Fruit fly (Drosophila melanogaster) whole organism, embryonic: Measurements from ENCODE around the gene Spn27A.

ENCODE experiments used
- BEAF-32 ChIP-seq: fragments of 200-800 bp; sonication (Bioruptor generic); optimal IDR thresholded peaks from 3 replicates; lab custom pipeline; 2017; ENCODE audit warnings: missing biosample characterization, missing genetic modification characterization, mild to moderate bottlenecking, moderate library complexity, missing genetic modification reagents
- CG1233 ChIP-seq: fragments of 200-800 bp; sonication (Bioruptor generic); optimal IDR thresholded peaks from 4 replicates; lab custom pipeline; 2018; ENCODE audit warnings: missing biosample characterization, mild to moderate bottlenecking, missing genetic modification characterization
- CG12769 ChIP-seq: fragments of 200-800 bp; sonication (Bioruptor generic); optimal IDR thresholded peaks from 2 replicates; lab custom pipeline; 2019; ENCODE audit warnings: missing biosample characterization, mild to moderate bottlenecking, missing genetic modification characterization, moderate library complexity
- CG13287 ChIP-seq: fragments of 200-800 bp; sonication (Bioruptor generic); IDR thresholded peaks from 2 replicates; pipeline ENCODE4 v1.3.6; 2022; ENCODE audit warnings: missing biosample characterization, missing genetic modification characterization; ENCODE audit not compliant: partially characterized antibody
- CG17829 ChIP-seq: fragments of 200-800 bp; optimal IDR thresholded peaks from 2 replicates; lab custom pipeline; 2019; ENCODE audit warnings: missing biosample characterization, mild to moderate bottlenecking, missing genetic modification characterization, moderate library complexity
- CG18011 ChIP-seq: fragments of 200-800 bp; sonication (Bioruptor generic); optimal IDR thresholded peaks from 2 replicates; lab custom pipeline; 2017; ENCODE audit warnings: missing biosample characterization, missing genetic modification characterization, mild to moderate bottlenecking, moderate library complexity, missing genotype
- CG18764 ChIP-seq: fragments of 200-800 bp; sonication (Bioruptor generic); optimal IDR thresholded peaks from 3 replicates; lab custom pipeline; 2016; ENCODE audit warnings: missing biosample characterization, missing genetic modification characterization
- CG3838 ChIP-seq: fragments of 200-800 bp; sonication (Bioruptor generic); optimal IDR thresholded peaks from 3 replicates; lab custom pipeline; 2016; ENCODE audit warnings: missing biosample characterization, missing genetic modification characterization
- CG4707 ChIP-seq: fragments of 200-800 bp; sonication (Bioruptor generic); optimal IDR thresholded peaks from 2 replicates; lab custom pipeline; 2018; ENCODE audit warnings: missing biosample characterization, mild to moderate bottlenecking, missing genetic modification characterization, moderate library complexity
- CG5953 ChIP-seq: fragments of 200-800 bp; sonication (Bioruptor generic); IDR thresholded peaks from 2 replicates; pipeline ENCODE4 v1.3.6; 2022; ENCODE audit warnings: missing biosample characterization, missing genetic modification characterization
- CG6175 ChIP-seq: fragments of 200-800 bp; sonication (Bioruptor generic); IDR thresholded peaks from 3 replicates; pipeline ENCODE4 v1.3.6; 2022; ENCODE audit warnings: missing biosample characterization, missing genetic modification characterization
- CG7745 ChIP-seq: fragments of 200-800 bp; sonication (Bioruptor generic); optimal IDR thresholded peaks from 2 replicates; lab custom pipeline; 2018; ENCODE audit warnings: missing biosample characterization, mild to moderate bottlenecking, missing genetic modification characterization, moderate library complexity
- CG8089 ChIP-seq: fragments of 200-800 bp; sonication (Bioruptor generic); optimal IDR thresholded peaks from 3 replicates; lab custom pipeline; 2016; ENCODE audit warnings: missing biosample characterization, missing genetic modification characterization
- CG8765 ChIP-seq: fragments of 200-800 bp; sonication (Bioruptor generic); IDR thresholded peaks from 2 replicates; pipeline ENCODE4 v1.3.6; 2022; ENCODE audit warnings: missing biosample characterization, missing genetic modification characterization
- CG9876 ChIP-seq: fragments of 200-800 bp; sonication (Bioruptor generic); optimal IDR thresholded peaks from 2 replicates; lab custom pipeline; 2016; ENCODE audit warnings: missing biosample characterization, missing genetic modification characterization
- Doc3 ChIP-seq: fragments of 200-800 bp; sonication (Bioruptor generic); IDR thresholded peaks from 3 replicates; pipeline ENCODE4 v1.3.6; 2022; ENCODE audit warnings: missing biosample characterization, missing genetic modification characterization; ENCODE audit not compliant: partially characterized antibody
- Eip74EF ChIP-seq, 2 experiments: fragments of 200-800 bp in 1 of 2; fragments of >200 bp in 1 of 2; sonication (Bioruptor generic) in 1 of 2; optimal IDR thresholded peaks; 2 replicates each; lab custom pipeline; 2017 to 2019; ENCODE audit warnings: missing biosample characterization in 2 of 2, missing genetic modification characterization in 2 of 2, mild to moderate bottlenecking in 1 of 2, moderate library complexity in 1 of 2
- Fer2 ChIP-seq: fragments of 200-800 bp; sonication (Bioruptor generic); optimal IDR thresholded peaks from 2 replicates; lab custom pipeline; 2018; ENCODE audit warnings: missing biosample characterization, mild to moderate bottlenecking, missing genetic modification characterization, moderate library complexity
- Fer3 ChIP-seq: fragments of 200-800 bp; sonication (Bioruptor generic); optimal IDR thresholded peaks from 2 replicates; lab custom pipeline; 2018; ENCODE audit warnings: missing biosample characterization, mild to moderate bottlenecking, missing genetic modification characterization, moderate library complexity
- Hey ChIP-seq: fragments of 200-800 bp; sonication (Bioruptor generic); optimal IDR thresholded peaks from 3 replicates; lab custom pipeline; 2018; ENCODE audit warnings: missing biosample characterization, mild to moderate bottlenecking, missing genetic modification characterization
- Hr39 ChIP-seq: fragments of >200 bp; optimal IDR thresholded peaks from 2 replicates; lab custom pipeline; 2017
- Lhr ChIP-seq: fragments of 200-800 bp; sonication (Bioruptor generic); optimal IDR thresholded peaks from 3 replicates; lab custom pipeline; 2017; ENCODE audit warnings: mild to moderate bottlenecking, missing biosample characterization, missing genetic modification reagents, missing genetic modification characterization
- Med ChIP-seq: fragments of 200-800 bp; sonication (Bioruptor generic); peaks from one replicate; lab custom pipeline; 2016; ENCODE audit warnings: missing biosample characterization, missing genetic modification characterization, mild to moderate bottlenecking, inconsistent platforms, moderate library complexity
- Nf-YB ChIP-seq: fragments of 200-800 bp; sonication (Bioruptor generic); optimal IDR thresholded peaks from 3 replicates; lab custom pipeline; 2019; ENCODE audit warnings: missing biosample characterization, mild to moderate bottlenecking, missing genetic modification characterization, moderate library complexity
- Optix ChIP-seq: fragments of 200-800 bp; sonication (Bioruptor generic); IDR thresholded peaks from 3 replicates; pipeline ENCODE4 v1.3.6; 2022; ENCODE audit warnings: missing biosample characterization, missing genetic modification characterization
- Ravus ChIP-seq: fragments of 200-800 bp; sonication (Bioruptor generic); IDR thresholded peaks from 2 replicates; pipeline ENCODE4 v1.3.6; 2022; ENCODE audit warnings: missing biosample characterization, missing genetic modification characterization
- Sin3A ChIP-seq: fragments of >200 bp; optimal IDR thresholded peaks from 2 replicates; lab custom pipeline; 2018
- Sox102F ChIP-seq: fragments of 200-800 bp; sonication (Bioruptor generic); optimal IDR thresholded peaks from 2 replicates; lab custom pipeline; 2018; ENCODE audit warnings: missing biosample characterization, mild to moderate bottlenecking, missing genetic modification characterization, moderate library complexity
- bcd ChIP-seq: fragments of 200-800 bp; sonication (Bioruptor generic); optimal IDR thresholded peaks from 2 replicates; lab custom pipeline; 2017; ENCODE audit warnings: missing biosample characterization, mild to moderate bottlenecking, missing genetic modification characterization
- caup ChIP-seq: fragments of 200-800 bp; sonication (Bioruptor generic); optimal IDR thresholded peaks from 3 replicates; lab custom pipeline; 2017; ENCODE audit warnings: missing biosample characterization, mild to moderate bottlenecking, missing genetic modification characterization, moderate library complexity; ENCODE audit not compliant: severe bottlenecking
- corto ChIP-seq: fragments of 200-800 bp; sonication (Bioruptor generic); optimal IDR thresholded peaks from 2 replicates; lab custom pipeline; 2016; ENCODE audit warnings: missing biosample characterization, mild to moderate bottlenecking, missing genetic modification characterization, moderate library complexity
- dpn ChIP-seq, 2 experiments: fragments of 200-800 bp; sonication (Bioruptor generic); optimal IDR thresholded peaks; 3 replicates each; lab custom pipeline; 2016; ENCODE audit warnings: missing biosample characterization in 2 of 2, missing genetic modification characterization in 2 of 2
- dysf ChIP-seq: fragments of 200-800 bp; sonication (Bioruptor generic); IDR thresholded peaks from 3 replicates; pipeline ENCODE4 v1.3.6; 2022; ENCODE audit warnings: missing biosample characterization, missing genetic modification characterization
- emc ChIP-seq: fragments of 200-800 bp; sonication (Bioruptor generic); optimal IDR thresholded peaks from 2 replicates; lab custom pipeline; 2016; ENCODE audit warnings: missing biosample characterization, missing genetic modification characterization
- eve ChIP-seq, 2 experiments: fragments of >200 bp; optimal IDR thresholded peaks; 2 replicates each; lab custom pipeline; 2017; ENCODE audit warnings: missing biosample characterization in 2 of 2, missing genetic modification characterization in 2 of 2
- fu2 ChIP-seq: fragments of 200-800 bp; sonication (Bioruptor generic); optimal IDR thresholded peaks from 2 replicates; lab custom pipeline; 2016; ENCODE audit warnings: missing biosample characterization, missing genetic modification characterization
- gcm ChIP-seq: fragments of 200-800 bp; sonication (Bioruptor generic); optimal IDR thresholded peaks from 2 replicates; lab custom pipeline; 2019; ENCODE audit warnings: missing biosample characterization, mild to moderate bottlenecking, missing genetic modification characterization, moderate library complexity
- grn ChIP-seq: fragments of 200-800 bp; sonication (Bioruptor generic); optimal IDR thresholded peaks from 3 replicates; lab custom pipeline; 2017; ENCODE audit warnings: missing biosample characterization, missing genetic modification characterization
- lbe ChIP-seq: fragments of 200-800 bp; sonication (Bioruptor generic); optimal IDR thresholded peaks from 2 replicates; lab custom pipeline; 2016; ENCODE audit warnings: missing biosample characterization, mild to moderate bottlenecking, missing genetic modification characterization
- lov ChIP-seq, 2 experiments: fragments of 200-800 bp in 1 of 2; fragments of >200 bp in 1 of 2; sonication (Bioruptor generic) in 1 of 2; IDR thresholded peaks in 1 of 2; optimal IDR thresholded peaks in 1 of 2; 2 replicates in 1 of 2; 3 replicates in 1 of 2; pipeline versions ENCODE4 v1.3.6 to Lab custom; 2017 to 2022; ENCODE audit warnings: missing biosample characterization in 1 of 2, missing genetic modification characterization in 1 of 2
- nom ChIP-seq: fragments of 200-800 bp; sonication (Bioruptor generic); optimal IDR thresholded peaks from 2 replicates; lab custom pipeline; 2017; ENCODE audit warnings: missing biosample characterization, missing genetic modification characterization, mild to moderate bottlenecking, moderate library complexity, missing genetic modification reagents
- pb ChIP-seq: fragments of 200-800 bp; sonication (Bioruptor generic); optimal IDR thresholded peaks from 3 replicates; lab custom pipeline; 2016; ENCODE audit warnings: missing biosample characterization, missing genetic modification characterization
- prd ChIP-seq, 3 experiments: fragments of >200 bp in 2 of 3; fragments of 200-800 bp in 1 of 3; sonication (Bioruptor generic) in 1 of 3; optimal IDR thresholded peaks in 2 of 3; IDR thresholded peaks in 1 of 3; 2 replicates in 2 of 3; 3 replicates in 1 of 3; pipeline versions ENCODE4 v1.3.6 to Lab custom; 2017 to 2022; ENCODE audit warnings: missing biosample characterization in 1 of 3, missing genetic modification characterization in 1 of 3
- repo ChIP-seq: fragments of 200-800 bp; sonication (Bioruptor generic); optimal IDR thresholded peaks from 2 replicates; lab custom pipeline; 2016; ENCODE audit warnings: missing biosample characterization, missing genetic modification characterization
- sc ChIP-seq, 3 experiments: fragments of >200 bp in 2 of 3; fragments of 200-800 bp in 1 of 3; sonication (Bioruptor generic) in 1 of 3; optimal IDR thresholded peaks; 2 replicates in 2 of 3; 3 replicates in 1 of 3; lab custom pipeline; 2017; ENCODE audit warnings: mild to moderate bottlenecking in 1 of 3, missing biosample characterization in 1 of 3, missing genetic modification characterization in 1 of 3, missing genetic modification reagents in 1 of 3
- sd ChIP-seq: fragments of 200-800 bp; sonication (Bioruptor generic); optimal IDR thresholded peaks from 3 replicates; lab custom pipeline; 2018; ENCODE audit warnings: missing biosample characterization, mild to moderate bottlenecking, missing genetic modification characterization, moderate library complexity
- tin ChIP-seq: fragments of 200-800 bp; sonication (Bioruptor generic); optimal IDR thresholded peaks from 3 replicates; lab custom pipeline; 2016; ENCODE audit warnings: missing biosample characterization, missing genetic modification characterization
- trem ChIP-seq: fragments of 200-800 bp; optimal IDR thresholded peaks from 3 replicates; lab custom pipeline; 2019; ENCODE audit warnings: missing biosample characterization, mild to moderate bottlenecking, missing genetic modification characterization, moderate library complexity

Spn27A gene

dm6 chr2L:6644421-6645059 is 28.6 kb downstream of the Spn27A start:
- TF ChIP-seq Fer2 (tag; lab: Kevin White, UChicago) = no peak
- peak; percentile 41 for TF ChIP-seq lbe (GFP tag; lab: Kevin White, UChicago)
- no peak for TF ChIP-seq Fer3
- TF ChIP-seq CG5953 (GFP tag; lab: Robert Waterston, UW) = no peak
- TF ChIP-seq CG18011 = peak; percentile 2
- TF ChIP-seq Lhr (GFP tag; lab: Kevin White, UChicago) = no peak
- no peak for TF ChIP-seq Sin3A (lab: Kevin White, UChicago)
- no peak for TF ChIP-seq CG9876 (GFP tag; lab: Kevin White, UChicago)
- no peak for TF ChIP-seq trem (tag; lab: Kevin White, UChicago)
- TF ChIP-seq CG8765 = no peak
- no peak for TF ChIP-seq CG7745 (tag; lab: Kevin White, UChicago)
- TF ChIP-seq tin (GFP tag; lab: Kevin White, UChicago) = no peak
- TF ChIP-seq caup (GFP tag; lab: Kevin White, UChicago) = no peak
- TF ChIP-seq sc (optimal IDR thresholded peaks at IDR 0.05; lab: Kevin White, UChicago) = no peak
- no peak for TF ChIP-seq sc (GFP tag; optimal IDR thresholded peaks at IDR 0.05; lab: Kevin White, UChicago)
- TF ChIP-seq Nf-YB = no peak
- peak; percentile 47 for TF ChIP-seq corto
- TF ChIP-seq CG12769 (tag; lab: Kevin White, UChicago) = peak; percentile 86
- peak in 1 of 2 experiments; percentile 24 for TF ChIP-seq Eip74EF (GFP tag; optimal IDR thresholded peaks at IDR 0.05; lab: Kevin White, UChicago)
- peak in 1 of 2 experiments; percentile 53 for TF ChIP-seq eve (GFP tag; optimal IDR thresholded peaks at IDR 0.05; lab: Kevin White, UChicago)
- TF ChIP-seq Med = peak; percentile 66
- TF ChIP-seq grn (GFP tag; lab: Kevin White, UChicago) = peak; percentile 27
- TF ChIP-seq pb = no peak
- TF ChIP-seq CG1233 (GFP tag; lab: Kevin White, UChicago) = no peak
- no peak for TF ChIP-seq fu2
- no peak for TF ChIP-seq Sox102F (GFP tag; lab: Kevin White, UChicago)
- TF ChIP-seq sd (tag; lab: Kevin White, UChicago) = peak; percentile 65
- TF ChIP-seq dysf = no peak
- no peak for TF ChIP-seq CG17829 (tag; lab: Kevin White, UChicago)
- no peak for TF ChIP-seq CG4707
- no peak for TF ChIP-seq Optix (GFP tag; lab: Robert Waterston, UW)
- TF ChIP-seq Doc3 = no peak
- no peak for TF ChIP-seq prd (optimal IDR thresholded peaks at IDR 0.05; lab: Kevin White, UChicago)
- no peak for TF ChIP-seq prd (GFP tag; IDR thresholded peaks at IDR 0.05; lab: Robert Waterston, UW)
- no peak for TF ChIP-seq bcd (GFP tag; lab: Kevin White, UChicago)
- no peak for TF ChIP-seq CG18764 (GFP tag; lab: Kevin White, UChicago)
- no peak for TF ChIP-seq Hey
- TF ChIP-seq Ravus = no peak
- TF ChIP-seq lov (optimal IDR thresholded peaks at IDR 0.05; lab: Kevin White, UChicago) = no peak
- TF ChIP-seq lov (GFP tag; IDR thresholded peaks at IDR 0.05; lab: Robert Waterston, UW) = no peak
- TF ChIP-seq gcm (GFP tag; lab: Kevin White, UChicago) = no peak
- TF ChIP-seq CG6175 (GFP tag; lab: Robert Waterston, UW) = no peak
- no peak for TF ChIP-seq CG8089 (GFP tag; lab: Kevin White, UChicago)
- no peak for TF ChIP-seq Hr39 (lab: Kevin White, UChicago)
- TF ChIP-seq dpn (GFP tag; optimal IDR thresholded peaks at IDR 0.05; lab: Kevin White, UChicago) = no peak
- TF ChIP-seq CG13287 (GFP tag; lab: Robert Waterston, UW) = peak; percentile 51; the same call in 1 of the 2 replicates
- TF ChIP-seq nom (GFP tag; lab: Kevin White, UChicago) = no peak
- no peak for TF ChIP-seq repo
- no peak for TF ChIP-seq emc (GFP tag; lab: Kevin White, UChicago)
- TF ChIP-seq CG3838 (GFP tag; lab: Kevin White, UChicago) = peak; percentile 40
- no peak for TF ChIP-seq BEAF-32 (GFP tag; lab: Kevin White, UChicago)
